Worm (Caenorhabditis elegans): ENCODE measurements around the gene srz-13.

srz-13 gene

ce11 chrV:16155111-16155510, 27.1 kb upstream of the srz-13 start, which contains the start of gene str-97:
Gene str-97 (minus strand): TSS chrV:16155211.
- TF ChIP-seq ceh-82 (tag; optimal IDR thresholded peaks at IDR 0.05), result no peak
- TF ChIP-seq blmp-1 (tag; optimal IDR thresholded peaks at IDR 0.05), result no peak

ce11 chrV:16158391-16158790, 23.8 kb upstream of the srz-13 start, which contains the start of gene str-99:
Gene str-99 (minus strand): TSS chrV:16158491.
- no peak for TF ChIP-seq fkh-8 (tag; optimal IDR thresholded peaks at IDR 0.05)
- no peak for TF ChIP-seq dpl-1 (GFP tag; optimal IDR thresholded peaks at IDR 0.05)
- TF ChIP-seq hpl-2 (GFP tag; optimal IDR thresholded peaks at IDR 0.05), result no peak
- no peak for TF ChIP-seq C34B4.2 (tag; optimal IDR thresholded peaks at IDR 0.05)
- no peak for TF ChIP-seq irx-1 (tag; optimal IDR thresholded peaks at IDR 0.05)
- TF ChIP-seq fkh-4 (tag; optimal IDR thresholded peaks at IDR 0.05; ENCODE audit: borderline replicate concordance), result no peak
- no peak for TF ChIP-seq ceh-63 (GFP tag; optimal IDR thresholded peaks at IDR 0.05)
- TF ChIP-seq zip-4 (GFP tag; optimal IDR thresholded peaks at IDR 0.05), result no peak
- TF ChIP-seq unc-86 (tag; optimal IDR thresholded peaks at IDR 0.05), result no peak
- TF ChIP-seq blmp-1 (tag; optimal IDR thresholded peaks at IDR 0.05), result no peak
- no peak for TF ChIP-seq ceh-90 (tag; optimal IDR thresholded peaks at IDR 0.05)
- no peak for TF ChIP-seq egl-27 (tag; optimal IDR thresholded peaks at IDR 0.05)
- TF ChIP-seq nhr-84 (tag; optimal IDR thresholded peaks at IDR 0.05), result no peak
- no peak for TF ChIP-seq snu-23 (GFP tag; optimal IDR thresholded peaks at IDR 0.05)
- TF ChIP-seq lir-3 (tag; optimal IDR thresholded peaks at IDR 0.05; ENCODE audit: poor library complexity), result no peak
- no peak for TF ChIP-seq sox-4 (tag; optimal IDR thresholded peaks at IDR 0.05)
- TF ChIP-seq ceh-82 (tag; optimal IDR thresholded peaks at IDR 0.05), result no peak
- TF ChIP-seq unc-30 (tag; optimal IDR thresholded peaks at IDR 0.05), result no peak
- TF ChIP-seq tlp-1 (tag; optimal IDR thresholded peaks at IDR 0.05), result no peak

- TF ChIP-seq ets-5 (GFP tag; IDR thresholded peaks at IDR 0.05) (no peak), Y116A8C.19 (tag; optimal IDR thresholded peaks at IDR 0.05; ENCODE audit: borderline replicate concordance) (no peak), mep-1 (tag; optimal IDR thresholded peaks at IDR 0.05) (no peak), hlh-17 (GFP tag; optimal IDR thresholded peaks at IDR 0.05; ENCODE audit: borderline replicate concordance) (no peak), zag-1 (tag; optimal IDR thresholded peaks at IDR 0.05) (no peak), alr-1 (tag; optimal IDR thresholded peaks at IDR 0.05; ENCODE audit: borderline replicate concordance) (no peak), swsn-7 (tag; optimal IDR thresholded peaks at IDR 0.05) (no peak), dpl-1 (GFP tag; optimal IDR thresholded peaks at IDR 0.05) (no peak), lin-39 (tag; optimal IDR thresholded peaks at IDR 0.05) (no peak), lin-35 (GFP tag; optimal IDR thresholded peaks at IDR 0.05) (no peak), C04F5.9 (tag; optimal IDR thresholded peaks at IDR 0.05) (no peak), irx-1 (tag; optimal IDR thresholded peaks at IDR 0.05) (no peak), unc-130 (tag; optimal IDR thresholded peaks at IDR 0.05) (no peak), egl-27 (tag; optimal IDR thresholded peaks at IDR 0.05) (no peak), nhr-11 (tag; optimal IDR thresholded peaks at IDR 0.05) (no peak), efl-3 (GFP tag; optimal IDR thresholded peaks at IDR 0.05) (no peak), lin-14 (GFP tag; optimal IDR thresholded peaks at IDR 0.05) (no peak), lin-15B (tag; optimal IDR thresholded peaks at IDR 0.05) (no peak), unc-30 (tag; optimal IDR thresholded peaks at IDR 0.05) (no peak)
Measured at ce11 chrV:16159594-16159993, 22.6 kb upstream of the srz-13 start, which contains the start of gene F10A3.17. Gene F10A3.17 (minus strand): TSS chrV:16159694.

- TF ChIP-seq elt-2 (tag; optimal IDR thresholded peaks at IDR 0.05), result peak; percentile 24
- no peak for TF ChIP-seq lsy-2 (tag; optimal IDR thresholded peaks at IDR 0.05)
- peak; percentile 2 for TF ChIP-seq snpc-4 (tag; optimal IDR thresholded peaks at IDR 0.05)
- no peak for TF ChIP-seq egl-13 (tag; optimal IDR thresholded peaks at IDR 0.05)
- TF ChIP-seq aha-1 (tag; optimal IDR thresholded peaks at IDR 0.05), result no peak
- no peak for TF ChIP-seq ces-1 (GFP tag; optimal IDR thresholded peaks at IDR 0.05)
- no peak for TF ChIP-seq sup-37 (GFP tag; optimal IDR thresholded peaks at IDR 0.05)
- no peak for TF ChIP-seq unc-30 (tag; optimal IDR thresholded peaks at IDR 0.05)
- no peak for TF ChIP-seq alr-1 (tag; optimal IDR thresholded peaks at IDR 0.05; ENCODE audit: borderline replicate concordance)
- no peak for TF ChIP-seq hpl-2 (GFP tag; optimal IDR thresholded peaks at IDR 0.05)
- TF ChIP-seq sox-4 (tag; optimal IDR thresholded peaks at IDR 0.05), result no peak
- no peak for TF ChIP-seq nhr-77 (tag; optimal IDR thresholded peaks at IDR 0.05)
- TF ChIP-seq fkh-8 (tag; optimal IDR thresholded peaks at IDR 0.05), result no peak
- no peak for TF ChIP-seq pqm-1 (tag; optimal IDR thresholded peaks at IDR 0.05)
- TF ChIP-seq fkh-4 (tag; optimal IDR thresholded peaks at IDR 0.05; ENCODE audit: borderline replicate concordance), result no peak
- no peak for TF ChIP-seq jun-1 (tag; optimal IDR thresholded peaks at IDR 0.05)
- TF ChIP-seq lin-13 (GFP tag; optimal IDR thresholded peaks at IDR 0.05), result no peak
- TF ChIP-seq mdl-1 (tag; optimal IDR thresholded peaks at IDR 0.05), result no peak
- no peak for TF ChIP-seq unc-86 (tag; optimal IDR thresholded peaks at IDR 0.05)
- no peak for TF ChIP-seq pag-3 (tag; optimal IDR thresholded peaks at IDR 0.05; ENCODE audit: borderline replicate concordance, insufficient read depth)
- TF ChIP-seq C04F5.9 (tag; optimal IDR thresholded peaks at IDR 0.05), result no peak
Measured at ce11 chrV:16160087-16160486, 22.1 kb upstream of the srz-13 start.

Measured in whole organism, L1 larva.